Worm (Caenorhabditis elegans): ENCODE results near the gene noah-2.

ce11 chrIV:14145594-14145993 lies 54.5 kb downstream of the noah-2 start, which contains the start of gene oac-37:
- TF ChIP-seq nhr-11 (tag; optimal IDR thresholded peaks at IDR 0.05) (no peak), dmd-4 (tag; optimal IDR thresholded peaks at IDR 0.05; ENCODE audit: borderline replicate concordance) (no peak), elt-2 (tag; optimal IDR thresholded peaks at IDR 0.05) (no peak), ttx-3 (tag; optimal IDR thresholded peaks at IDR 0.05) (no peak)
